Worm (Caenorhabditis elegans): ENCODE data around the gene egas-2.

- no peak for TF ChIP-seq med-1 (GFP tag; optimal IDR thresholded peaks at IDR 0.05; ENCODE audit: insufficient read depth)
- no peak for TF ChIP-seq ztf-23 (GFP tag; IDR thresholded peaks at IDR 0.05)
- TF ChIP-seq cog-1 (tag; optimal IDR thresholded peaks at IDR 0.05): no peak
- no peak for TF ChIP-seq flt-1 (GFP tag; IDR thresholded peaks at IDR 0.05)
- TF ChIP-seq klf-2 (GFP tag; conservative IDR thresholded peaks at IDR 0.05): no peak
Measured at ce11 chrV:18656363-18656762, 6.2 kb downstream of the egas-2 start.
